Fruit fly (Drosophila melanogaster) whole organism, embryonic: ENCODE data around the gene CG7329.
A peak's percentile ranks its signal among the peaks of the same experiment; 100 is the strongest.

Experiments
- CG1024 ChIP-seq: fragments of 200-800 bp; sonication (Bioruptor generic); IDR thresholded peaks from 2 replicates; pipeline ENCODE4 v1.3.6; 2022; ENCODE audit warnings: missing biosample characterization, missing genetic modification characterization
- CG10321 ChIP-seq: fragments of 200-800 bp; sonication (Bioruptor generic); IDR thresholded peaks from 2 replicates; pipeline ENCODE4 v1.3.6; 2022; ENCODE audit warnings: missing biosample characterization, missing genetic modification characterization
- CG10366 ChIP-seq: fragments of 200-800 bp; sonication (Bioruptor generic); IDR thresholded peaks from 2 replicates; pipeline ENCODE4 v1.3.6; 2022; ENCODE audit warnings: missing biosample characterization, missing genetic modification characterization
- CG10431 ChIP-seq: fragments of 200-800 bp; sonication (Bioruptor generic); optimal IDR thresholded peaks from 3 replicates; lab custom pipeline; 2018; ENCODE audit warnings: missing biosample characterization, mild to moderate bottlenecking, missing genetic modification characterization
- CG12155 ChIP-seq: fragments of 200-800 bp; sonication (Bioruptor generic); optimal IDR thresholded peaks from 3 replicates; lab custom pipeline; 2016; ENCODE audit warnings: missing biosample characterization, missing genetic modification characterization
- CG12299 ChIP-seq: fragments of 200-800 bp; sonication (Bioruptor generic); optimal IDR thresholded peaks from 2 replicates; lab custom pipeline; 2018; ENCODE audit warnings: missing biosample characterization, mild to moderate bottlenecking, missing genetic modification characterization
- CG12744 ChIP-seq: fragments of 200-800 bp; sonication (Bioruptor generic); optimal IDR thresholded peaks from 2 replicates; lab custom pipeline; 2016; ENCODE audit warnings: missing biosample characterization, missing genetic modification characterization
- CG14667 ChIP-seq: fragments of 200-800 bp; sonication (Bioruptor generic); IDR thresholded peaks from 2 replicates; pipeline ENCODE4 v1.3.6; 2022; ENCODE audit warnings: missing biosample characterization, missing genetic modification characterization
- CG1603 ChIP-seq: fragments of 200-800 bp; sonication (Bioruptor generic); optimal IDR thresholded peaks from 2 replicates; lab custom pipeline; 2019; ENCODE audit warnings: missing biosample characterization, mild to moderate bottlenecking, missing genetic modification characterization, moderate library complexity
- CG17361 ChIP-seq: fragments of 200-800 bp; sonication (Bioruptor generic); IDR thresholded peaks from 3 replicates; pipeline ENCODE4 v1.3.6; 2022; ENCODE audit warnings: missing biosample characterization, missing genetic modification characterization
- CG17568 ChIP-seq: fragments of 200-800 bp; sonication (Bioruptor generic); optimal IDR thresholded peaks from 2 replicates; lab custom pipeline; 2018; ENCODE audit warnings: missing biosample characterization, mild to moderate bottlenecking, missing genetic modification characterization, moderate library complexity
- CG17912 ChIP-seq: fragments of 200-800 bp; sonication (Bioruptor generic); optimal IDR thresholded peaks from 2 replicates; lab custom pipeline; 2018; ENCODE audit warnings: missing biosample characterization, mild to moderate bottlenecking, missing genetic modification characterization
- CG1792 ChIP-seq: fragments of 200-800 bp; sonication (Bioruptor generic); optimal IDR thresholded peaks from 2 replicates; lab custom pipeline; 2016; ENCODE audit warnings: missing biosample characterization, missing genetic modification characterization
- CG34224 ChIP-seq: fragments of 200-800 bp; sonication (Bioruptor generic); IDR thresholded peaks from 3 replicates; pipeline ENCODE4 v1.3.6; 2022; ENCODE audit warnings: missing biosample characterization, missing genetic modification characterization; ENCODE audit not compliant: partially characterized antibody
- CG5953 ChIP-seq: fragments of 200-800 bp; sonication (Bioruptor generic); IDR thresholded peaks from 2 replicates; pipeline ENCODE4 v1.3.6; 2022; ENCODE audit warnings: missing biosample characterization, missing genetic modification characterization
- CG7372 ChIP-seq: fragments of 200-800 bp; sonication (Bioruptor generic); IDR thresholded peaks from 2 replicates; pipeline ENCODE4 v1.3.6; 2022; ENCODE audit warnings: missing biosample characterization, missing genetic modification characterization
- CG8281 ChIP-seq: fragments of 200-800 bp; sonication (Bioruptor generic); optimal IDR thresholded peaks from 2 replicates; lab custom pipeline; 2018; ENCODE audit warnings: missing biosample characterization, mild to moderate bottlenecking, missing genetic modification characterization, moderate library complexity
- CG9215 ChIP-seq: fragments of 200-800 bp; sonication (Bioruptor generic); IDR thresholded peaks from 2 replicates; pipeline ENCODE4 v1.3.6; 2022; ENCODE audit warnings: missing biosample characterization, missing genetic modification characterization
- CG9437 ChIP-seq: fragments of 200-800 bp; sonication (Bioruptor generic); optimal IDR thresholded peaks from 2 replicates; lab custom pipeline; 2018; ENCODE audit warnings: missing biosample characterization, mild to moderate bottlenecking, missing genetic modification characterization
- CG9797 ChIP-seq: fragments of 200-800 bp; sonication (Bioruptor generic); optimal IDR thresholded peaks from 3 replicates; lab custom pipeline; 2018; ENCODE audit warnings: missing biosample characterization, mild to moderate bottlenecking, missing genetic modification characterization
- Dbx ChIP-seq: fragments of 200-800 bp; sonication (Bioruptor generic); IDR thresholded peaks from 3 replicates; pipeline ENCODE4 v1.3.6; 2022; ENCODE audit warnings: missing biosample characterization, missing genetic modification characterization
- Dip2 ChIP-seq: fragments of 200-800 bp; sonication (Bioruptor generic); IDR thresholded peaks from 2 replicates; pipeline ENCODE4 v1.3.6; 2022; ENCODE audit warnings: missing biosample characterization, missing genetic modification characterization
- ERR ChIP-seq: fragments of 200-800 bp; sonication (Bioruptor generic); optimal IDR thresholded peaks from 2 replicates; lab custom pipeline; 2016; ENCODE audit warnings: missing biosample characterization, missing genetic modification characterization
- Eip74EF ChIP-seq, 2 experiments: fragments of 200-800 bp in 1 of 2; fragments of >200 bp in 1 of 2; sonication (Bioruptor generic) in 1 of 2; optimal IDR thresholded peaks; 2 replicates each; lab custom pipeline; 2017 to 2019; ENCODE audit warnings: missing biosample characterization in 2 of 2, missing genetic modification characterization in 2 of 2, mild to moderate bottlenecking in 1 of 2, moderate library complexity in 1 of 2
- Gug ChIP-seq: fragments of 200-800 bp; sonication (Bioruptor generic); IDR thresholded peaks from 4 replicates; pipeline ENCODE4 v1.3.6; 2022; ENCODE audit warnings: missing biosample characterization, missing genetic modification characterization
- Hr78 ChIP-seq, 2 experiments: fragments of 200-800 bp in 1 of 2; fragments of >200 bp in 1 of 2; sonication (Bioruptor generic) in 1 of 2; optimal IDR thresholded peaks; 2 replicates each; lab custom pipeline; 2017 to 2019; ENCODE audit warnings: missing biosample characterization in 2 of 2, missing genetic modification characterization in 2 of 2, mild to moderate bottlenecking in 1 of 2, moderate library complexity in 1 of 2
- Rfx ChIP-seq: fragments of 200-800 bp; sonication (Bioruptor generic); IDR thresholded peaks from 2 replicates; pipeline ENCODE4 v1.3.6; 2022; ENCODE audit warnings: missing biosample characterization, missing genetic modification characterization
- Side ChIP-seq: fragments of 200-800 bp; sonication (Bioruptor generic); optimal IDR thresholded peaks from 2 replicates; lab custom pipeline; 2016; ENCODE audit warnings: missing biosample characterization, missing genetic modification characterization
- Sry-β ChIP-seq: fragments of 200-800 bp; sonication (Bioruptor generic); optimal IDR thresholded peaks from 2 replicates; lab custom pipeline; 2018; ENCODE audit warnings: missing biosample characterization, mild to moderate bottlenecking, missing genetic modification characterization, moderate library complexity
- Tbp ChIP-seq: fragments of >200 bp; optimal IDR thresholded peaks from 2 replicates; lab custom pipeline; 2018; ENCODE audit warnings: missing biosample characterization, missing genetic modification characterization
- Trl ChIP-seq, 3 experiments: fragments of >200 bp in 2 of 3; fragments of 200-800 bp in 1 of 3; sonication (Bioruptor generic) in 1 of 3; optimal IDR thresholded peaks; 2 replicates in 1 of 3; 3 replicates in 2 of 3; lab custom pipeline; 2016 to 2017; ENCODE audit warnings: missing biosample characterization in 1 of 3, missing genetic modification characterization in 1 of 3
- YL-1 ChIP-seq: fragments of 200-800 bp; sonication (Bioruptor generic); optimal IDR thresholded peaks from 3 replicates; lab custom pipeline; 2017; ENCODE audit warnings: missing biosample characterization, mild to moderate bottlenecking, missing genetic modification characterization
- ac ChIP-seq: fragments of 200-800 bp; sonication (Bioruptor generic); optimal IDR thresholded peaks from 3 replicates; lab custom pipeline; 2017; ENCODE audit warnings: missing biosample characterization, mild to moderate bottlenecking, missing genetic modification characterization
- ase ChIP-seq: fragments of 200-800 bp; sonication (Bioruptor generic); IDR thresholded peaks from 3 replicates; pipeline ENCODE4 v1.3.6; 2022; ENCODE audit warnings: missing biosample characterization, missing genetic modification characterization
- br ChIP-seq: fragments of >200 bp; optimal IDR thresholded peaks from 2 replicates; lab custom pipeline; 2017
- crol ChIP-seq: fragments of 200-800 bp; sonication (Bioruptor generic); IDR thresholded peaks from 2 replicates; pipeline ENCODE4 v1.3.6; 2022; ENCODE audit warnings: missing biosample characterization, missing genetic modification characterization
- dm ChIP-seq: fragments of 200-800 bp; sonication (Bioruptor generic); optimal IDR thresholded peaks from 3 replicates; lab custom pipeline; 2016; ENCODE audit warnings: missing biosample characterization, missing genetic modification characterization
- ftz-f1 ChIP-seq: fragments of 200-800 bp; sonication (Bioruptor generic); optimal IDR thresholded peaks from 2 replicates; lab custom pipeline; 2016; ENCODE audit warnings: missing biosample characterization, missing genetic modification characterization
- grau ChIP-seq: fragments of 200-800 bp; optimal IDR thresholded peaks from 3 replicates; lab custom pipeline; 2019; ENCODE audit warnings: missing biosample characterization, mild to moderate bottlenecking, missing genetic modification characterization, moderate library complexity
- gsb-n ChIP-seq: fragments of 200-800 bp; sonication (Bioruptor generic); optimal IDR thresholded peaks from 3 replicates; lab custom pipeline; 2018; ENCODE audit warnings: missing biosample characterization, mild to moderate bottlenecking, missing genetic modification characterization
- gt ChIP-seq: fragments of 200-800 bp; sonication (Bioruptor generic); IDR thresholded peaks from 2 replicates; pipeline ENCODE4 v1.3.6; 2022; ENCODE audit warnings: missing biosample characterization, missing genetic modification characterization
- jumu ChIP-seq: fragments of 200-800 bp; sonication (Bioruptor generic); optimal IDR thresholded peaks from 3 replicates; lab custom pipeline; 2016; ENCODE audit warnings: missing biosample characterization, missing genetic modification characterization
- klu ChIP-seq: fragments of 200-800 bp; sonication (Bioruptor generic); IDR thresholded peaks from 2 replicates; pipeline ENCODE4 v1.3.6; 2022; ENCODE audit warnings: missing biosample characterization, missing genetic modification characterization
- kni ChIP-seq: fragments of 200-800 bp; sonication (Bioruptor generic); optimal IDR thresholded peaks from 3 replicates; lab custom pipeline; 2017; ENCODE audit warnings: mild to moderate bottlenecking, missing biosample characterization, missing genetic modification reagents, missing genetic modification characterization
- pb ChIP-seq: fragments of 200-800 bp; sonication (Bioruptor generic); optimal IDR thresholded peaks from 3 replicates; lab custom pipeline; 2016; ENCODE audit warnings: missing biosample characterization, missing genetic modification characterization
- peb ChIP-seq: fragments of 200-800 bp; sonication (Bioruptor generic); IDR thresholded peaks from 2 replicates; pipeline ENCODE4 v1.3.6; 2022; ENCODE audit warnings: missing biosample characterization, missing genetic modification characterization
- seq ChIP-seq: fragments of 200-800 bp; sonication (Bioruptor generic); IDR thresholded peaks from 2 replicates; pipeline ENCODE4 v1.3.6; 2022; ENCODE audit warnings: missing biosample characterization, missing genetic modification characterization
- sima ChIP-seq: fragments of 200-800 bp; sonication (Bioruptor generic); optimal IDR thresholded peaks from 2 replicates; lab custom pipeline; 2016; ENCODE audit warnings: missing biosample characterization, missing genetic modification characterization
- tll ChIP-seq, 2 experiments: fragments of 200-800 bp in 1 of 2; fragments of >200 bp in 1 of 2; sonication (Bioruptor generic) in 1 of 2; optimal IDR thresholded peaks; 2 replicates each; lab custom pipeline; 2017 to 2019; ENCODE audit warnings: missing biosample characterization in 2 of 2, missing genetic modification characterization in 2 of 2, mild to moderate bottlenecking in 1 of 2, moderate library complexity in 1 of 2
- toy ChIP-seq: fragments of 200-800 bp; sonication (Bioruptor generic); IDR thresholded peaks from 2 replicates; pipeline ENCODE4 v1.3.6; 2022; ENCODE audit warnings: missing biosample characterization, missing genetic modification characterization
- z ChIP-seq: fragments of 200-800 bp; sonication (Bioruptor generic); IDR thresholded peaks from 3 replicates; pipeline ENCODE4 v1.3.6; 2022; ENCODE audit warnings: missing biosample characterization, missing genetic modification characterization

CG7329 gene

dm6 chr2L:10676933-10677714 is 38.9 kb upstream of the CG7329 start, which contains the start of gene CG17104 (continued):
- TF ChIP-seq CG34224 (GFP tag; lab: Robert Waterston, UW) (no peak), ac (no peak), Dbx (GFP tag; lab: Robert Waterston, UW) (no peak), Dip2 (GFP tag; lab: Robert Waterston, UW) (no peak), CG10321 (no peak), Side (GFP tag; lab: Kevin White, UChicago) (no peak), sima (GFP tag; lab: Kevin White, UChicago) (no peak), CG17361 (no peak), Eip74EF (GFP tag; optimal IDR thresholded peaks at IDR 0.05; lab: Kevin White, UChicago) (no peak), pb (GFP tag; lab: Kevin White, UChicago) (no peak), CG9215 (no peak), tll (GFP tag; optimal IDR thresholded peaks at IDR 0.05; lab: Kevin White, UChicago) (no peak), Gug (GFP tag; lab: Robert Waterston, UW) (no peak), CG17912 (GFP tag; lab: Kevin White, UChicago) (no peak), Sry-β (GFP tag; lab: Kevin White, UChicago) (no peak), CG5953 (GFP tag; lab: Robert Waterston, UW) (no peak), CG12299 (tag; lab: Kevin White, UChicago) (no peak), toy (no peak), jumu (GFP tag; lab: Kevin White, UChicago) (no peak), crol (GFP tag; lab: Robert Waterston, UW) (no peak), kni (no peak), z (GFP tag; lab: Robert Waterston, UW) (no peak), br (lab: Kevin White, UChicago) (no peak), CG10431 (no peak), CG1792 (GFP tag; lab: Kevin White, UChicago) (no peak), CG10366 (GFP tag; lab: Robert Waterston, UW) (no peak), CG17568 (GFP tag; lab: Kevin White, UChicago) (no peak), CG12744 (no peak), CG1603 (tag; lab: Kevin White, UChicago) (no peak), grau (tag; lab: Kevin White, UChicago) (peak; percentile 56), CG14667 (GFP tag; lab: Robert Waterston, UW) (no peak), CG9797 (GFP tag; lab: Kevin White, UChicago) (no peak), gt (GFP tag; lab: Robert Waterston, UW) (no peak), CG7372 (GFP tag; lab: Robert Waterston, UW) (no peak), peb (no peak), gsb-n (tag; lab: Kevin White, UChicago) (no peak), Tbp (GFP tag; lab: Kevin White, UChicago) (no peak), YL-1 (GFP tag; lab: Kevin White, UChicago) (no peak), Rfx (GFP tag; lab: Robert Waterston, UW) (peak; percentile 45; the same call in 1 of the 2 replicates), klu (no peak), CG12155 (GFP tag; lab: Kevin White, UChicago) (peak; percentile 5), CG8281 (no peak), ERR (GFP tag; lab: Kevin White, UChicago) (no peak), dm (GFP tag; lab: Kevin White, UChicago) (no peak), Trl (optimal IDR thresholded peaks at IDR 0.05; lab: Kevin White, UChicago) (no peak), Trl (GFP tag; optimal IDR thresholded peaks at IDR 0.05; lab: Kevin White, UChicago) (peak; percentile 9), ftz-f1 (GFP tag; lab: Kevin White, UChicago) (no peak), CG9437 (no peak), CG1024 (no peak), ase (GFP tag; lab: Robert Waterston, UW) (no peak), Hr78 (GFP tag; optimal IDR thresholded peaks at IDR 0.05; lab: Kevin White, UChicago) (no peak), seq (GFP tag; lab: Robert Waterston, UW) (no peak)
